Fruit fly (Drosophila melanogaster): Measurements from ENCODE around the gene CG31717.
A peak's percentile ranks its signal among the peaks of the same experiment; 100 is the strongest.

The CG31717 gene

DNA sequence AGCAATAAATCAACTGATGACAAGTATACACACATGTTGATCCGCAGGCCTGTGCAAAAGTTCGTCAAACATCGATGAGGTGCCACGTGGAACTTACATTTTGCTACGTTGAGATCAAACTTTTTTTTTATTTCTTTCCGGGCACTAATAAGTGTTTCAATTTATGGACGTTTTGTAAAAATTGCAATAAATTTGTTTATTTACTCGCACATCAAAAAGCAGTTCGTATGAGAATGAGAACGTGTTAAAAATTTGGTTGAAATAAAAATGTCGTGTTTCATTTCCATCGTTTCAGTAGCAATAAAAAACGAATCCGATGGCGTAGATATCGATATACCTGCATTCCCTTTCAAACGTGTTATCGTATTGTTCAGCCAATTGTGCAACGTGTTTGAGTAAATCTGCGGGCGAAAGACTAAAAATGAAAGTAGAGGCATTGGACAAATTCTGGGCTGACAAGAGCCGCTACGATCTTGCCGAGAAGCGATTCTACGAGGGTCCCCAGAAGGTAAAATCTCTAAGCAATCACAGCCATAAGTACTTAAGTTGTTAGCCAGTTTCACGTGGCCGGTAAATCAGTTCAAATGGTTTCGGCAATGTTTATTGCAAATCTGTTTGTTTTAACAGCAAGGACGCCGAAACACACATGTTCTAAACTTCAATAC, 18.3 kb upstream of the CG31717 start, which contains the start of gene eEF1delta:
eEF1delta (plus strand) TSS at position 356 of the 665 bp plus-strand sequence.
- TF ChIP-seq woc (GFP tag; optimal IDR thresholded peaks at IDR 0.05) (peak; percentile 57), fru (GFP tag; optimal IDR thresholded peaks at IDR 0.05) (no peak), foxo (GFP tag; optimal IDR thresholded peaks at IDR 0.05) (no peak), ey (GFP tag; optimal IDR thresholded peaks at IDR 0.05) (no peak), N (GFP tag; optimal IDR thresholded peaks at IDR 0.05) (no peak), OdsH (GFP tag; optimal IDR thresholded peaks at IDR 0.05) (no peak)

DNA sequence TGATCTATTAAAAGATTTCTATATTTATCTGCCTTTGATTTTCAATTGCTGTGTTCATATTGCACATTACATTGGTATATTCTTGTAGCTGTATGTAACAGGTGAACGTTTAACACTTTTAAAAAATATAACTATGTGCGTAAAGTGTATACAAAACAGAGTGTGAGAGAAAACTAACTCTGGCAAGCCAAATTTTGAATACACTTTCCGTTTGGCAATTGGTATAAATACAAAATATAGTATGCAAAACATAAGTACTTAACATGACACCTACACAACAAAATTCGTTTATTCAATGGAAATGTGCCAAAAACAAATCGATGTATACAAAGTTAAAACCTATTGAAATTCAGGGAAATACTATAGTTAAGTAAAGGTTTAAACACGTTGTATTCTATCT, 17.7 kb upstream of the CG31717 start:
- TF ChIP-seq HLH106 (tag; optimal IDR thresholded peaks at IDR 0.05) (no peak), brk (GFP tag; optimal IDR thresholded peaks at IDR 0.05) (no peak), br (GFP tag; optimal IDR thresholded peaks at IDR 0.05) (no peak), Mio (GFP tag; optimal IDR thresholded peaks at IDR 0.05) (no peak), Sp1 (GFP tag; optimal IDR thresholded peaks at IDR 0.05) (no peak), foxo (GFP tag; optimal IDR thresholded peaks at IDR 0.05) (no peak), Dfd (GFP tag; optimal IDR thresholded peaks at IDR 0.05) (no peak), dmrt93B (GFP tag; optimal IDR thresholded peaks at IDR 0.05) (no peak)

- TF ChIP-seq Rel (GFP tag; optimal IDR thresholded peaks at IDR 0.05) (no peak), Rel (tag; optimal IDR thresholded peaks at IDR 0.05) (no peak), GATAd (GFP tag; optimal IDR thresholded peaks at IDR 0.05) (no peak), Dif (GFP tag; optimal IDR thresholded peaks at IDR 0.05; ENCODE audit: partially characterized antibody) (no peak), tai (GFP tag; optimal IDR thresholded peaks at IDR 0.05) (no peak), usp (GFP tag; optimal IDR thresholded peaks at IDR 0.05) (no peak), Jra (GFP tag; optimal IDR thresholded peaks at IDR 0.05) (no peak), CG32264 (GFP tag; optimal IDR thresholded peaks at IDR 0.05) (no peak), rgr (GFP tag; optimal IDR thresholded peaks at IDR 0.05) (no peak), ey (GFP tag; optimal IDR thresholded peaks at IDR 0.05) (no peak)
Observed at dm6 chr2L:10237725-10238446, 12.7 kb upstream of the CG31717 start, which contains the start of gene mthl15. TSS of gene mthl15 (minus strand) at chr2L:10238317.

dm6 chr2L:10238726-10239652, 11.5 kb upstream of the CG31717 start, which contains the start of gene me31B:
TSS of gene me31B (plus strand) at chr2L:10239341.
- TF ChIP-seq Jra (GFP tag; optimal IDR thresholded peaks at IDR 0.05) (no peak), GATAd (GFP tag; optimal IDR thresholded peaks at IDR 0.05) (no peak), Hnf4 (GFP tag; optimal IDR thresholded peaks at IDR 0.05) (peak; percentile 1), Vsx2 (GFP tag; optimal IDR thresholded peaks at IDR 0.05; ENCODE audit: partially characterized antibody) (no peak), foxo (GFP tag; optimal IDR thresholded peaks at IDR 0.05) (no peak), woc (GFP tag; optimal IDR thresholded peaks at IDR 0.05) (peak; percentile 76), sage (GFP tag; optimal IDR thresholded peaks at IDR 0.05) (no peak), OdsH (GFP tag; optimal IDR thresholded peaks at IDR 0.05) (no peak), Dfd (GFP tag; optimal IDR thresholded peaks at IDR 0.05) (no peak), psq (GFP tag; optimal IDR thresholded peaks at IDR 0.05) (no peak)

DNA sequence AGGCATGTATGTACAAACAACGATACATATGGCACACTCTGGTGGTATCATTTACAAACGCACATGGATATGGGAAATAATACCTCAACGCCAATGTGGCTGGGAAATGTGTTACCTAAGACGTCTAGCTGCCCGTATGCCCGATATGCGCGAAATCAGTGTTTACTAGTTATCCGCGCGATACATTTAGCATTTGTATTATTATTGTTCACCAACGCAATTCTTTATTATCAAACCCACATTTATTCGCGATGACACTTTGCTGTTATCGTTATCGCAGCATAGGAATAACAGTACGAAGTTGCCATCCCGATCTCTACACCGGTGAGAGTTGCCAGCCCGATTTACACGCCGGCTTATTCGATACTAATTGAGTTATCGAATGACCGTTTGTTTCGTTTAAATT, 3.7 kb upstream of the CG31717 start, which contains the start of gene chico:
chico (minus strand) TSS at position 294 of the 406 bp plus-strand sequence.
- TF ChIP-seq CG9705 (GFP tag; optimal IDR thresholded peaks at IDR 0.05) (no peak), Hr83 (GFP tag; optimal IDR thresholded peaks at IDR 0.05; ENCODE audit: poor library complexity, severe bottlenecking) (peak; percentile 4), Jra (GFP tag; optimal IDR thresholded peaks at IDR 0.05) (peak; percentile 22), Rel (GFP tag; optimal IDR thresholded peaks at IDR 0.05) (no peak), Rel (tag; optimal IDR thresholded peaks at IDR 0.05) (peak; percentile 18), Myc (optimal IDR thresholded peaks at IDR 0.05) (peak; percentile 38)

Measured in whole organism, wandering third instar larva.